Worm (Caenorhabditis elegans) whole organism, early embryonic: ENCODE data around the gene C06A1.6.

Experiments
- B0310.2 ChIP-seq: sonication (generic microtip); optimal IDR thresholded peaks from 2 replicates; lab custom pipeline; 2016; ENCODE audit warnings: mild to moderate bottlenecking, missing genetic modification characterization, missing compliant biosample characterization
- aly-1 ChIP-seq: sonication (generic microtip); optimal IDR thresholded peaks from 2 replicates; lab custom pipeline; 2016; ENCODE audit warnings: missing genetic modification characterization, missing compliant biosample characterization
- ama-1 ChIP-seq: fragments of 150-350 bp; optimal IDR thresholded peaks from 2 replicates; lab custom pipeline; 2014
- ceh-13 ChIP-seq: fragments of 200-800 bp; sonication (Bioruptor generic); optimal IDR thresholded peaks from 2 replicates; lab custom pipeline; 2018; ENCODE audit warnings: mild to moderate bottlenecking, missing genetic modification characterization, missing compliant biosample characterization
- ceh-36 ChIP-seq: sonication (generic microtip); optimal IDR thresholded peaks from 2 replicates; lab custom pipeline; 2016; ENCODE audit warnings: missing genetic modification characterization, inconsistent platforms, missing compliant biosample characterization
- flt-1 ChIP-seq: fragments of 200-800 bp; sonication (Bioruptor generic); IDR thresholded peaks from 2 replicates; pipeline ENCODE4 v1.3.6; 2022; ENCODE audit warnings: missing genetic modification characterization, missing compliant biosample characterization
- hmg-4 ChIP-seq: fragments of 200-800 bp; sonication (Bioruptor generic); optimal IDR thresholded peaks from 2 replicates; lab custom pipeline; 2018; ENCODE audit warnings: mild to moderate bottlenecking, missing genetic modification characterization, missing compliant biosample characterization
- hnd-1 ChIP-seq: sonication (generic microtip); optimal IDR thresholded peaks from 2 replicates; lab custom pipeline; 2016; ENCODE audit warnings: missing genetic modification characterization, missing compliant biosample characterization
- tra-4 ChIP-seq: sonication (generic microtip); optimal IDR thresholded peaks from 2 replicates; lab custom pipeline; 2017; ENCODE audit warnings: missing genetic modification characterization, missing compliant biosample characterization

DNA sequence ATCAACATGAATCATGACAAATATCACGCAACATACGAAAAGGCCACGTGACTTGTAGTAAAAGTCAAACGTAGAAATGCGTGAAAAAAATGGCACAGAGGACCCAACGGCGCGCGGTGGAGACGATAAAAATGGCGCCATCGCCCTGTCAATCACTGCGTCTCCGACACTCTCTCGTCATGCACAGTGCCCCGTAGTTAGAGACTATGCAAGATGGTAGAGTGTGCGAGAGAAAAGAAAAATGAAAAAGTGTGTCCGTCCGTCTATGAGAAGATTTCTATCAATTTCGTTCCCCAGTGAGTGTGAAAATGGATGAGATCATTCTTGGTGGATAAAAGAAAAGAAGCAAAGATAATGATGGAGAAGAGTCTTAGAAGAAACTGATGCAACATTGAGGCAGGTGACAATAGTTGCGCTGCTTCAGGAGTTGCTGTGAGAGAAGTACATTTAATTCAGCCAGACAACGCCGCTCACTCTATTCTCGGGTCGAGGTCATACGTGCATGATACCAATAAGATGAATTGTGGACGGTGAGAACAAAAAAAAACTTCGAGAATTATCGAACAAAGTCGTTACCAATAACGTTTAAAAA is 8.9 kb downstream of the C06A1.6 start:
- TF ChIP-seq ceh-36 (tag; lab: Kevin White, UChicago): no peak
- TF ChIP-seq ama-1 (lab: Kevin White, UChicago): no peak
- no peak for TF ChIP-seq ceh-13 (GFP tag; lab: Kevin White, UChicago)
- TF ChIP-seq B0310.2 (tag; lab: Kevin White, UChicago): no peak
- TF ChIP-seq hnd-1: no peak
- no peak for TF ChIP-seq hmg-4 (GFP tag; lab: Kevin White, UChicago)
- no peak for TF ChIP-seq tra-4 (tag; lab: Kevin White, UChicago)
- TF ChIP-seq aly-1 (tag; lab: Kevin White, UChicago): no peak
- no peak for TF ChIP-seq flt-1 (GFP tag; lab: Robert Waterston, UW)
